1 worm cellular context compared by ENCODE assay signal in the genomic region with DNA sequence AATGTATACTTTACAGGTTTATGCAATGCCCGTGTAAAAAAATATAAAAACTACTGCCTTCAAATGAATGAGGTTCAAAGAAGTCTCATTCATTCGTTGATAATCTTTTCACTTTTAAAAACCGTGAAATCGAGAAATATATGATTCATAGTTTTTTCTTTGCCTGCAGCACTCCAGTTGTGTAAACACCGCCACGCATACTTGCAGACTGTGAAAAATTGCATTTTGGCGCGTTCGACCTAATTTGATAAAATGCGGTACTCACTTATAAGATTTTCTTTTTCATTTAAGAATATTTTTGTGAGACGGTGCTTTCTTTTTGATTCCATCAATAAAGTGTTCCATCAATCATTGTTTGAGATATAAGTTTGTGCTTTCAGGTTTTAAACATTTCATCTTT.
TF ChIP-seq lines count a peak whose summit lies in the region.

No protein-coding gene starts in this region.

TF ChIP-seq in whole organism, L1 larva, 84 proteins besides CTCF, POLR2A, EP300 and RAD21 (continued from another document):
- TF ChIP-seq lin-14 (GFP tag; optimal IDR thresholded peaks at IDR 0.05; lab: Kevin White, UChicago) (no peak), nhr-28 (tag; optimal IDR thresholded peaks at IDR 0.05; lab: Kevin White, UChicago) (no peak), fos-1 (tag; optimal IDR thresholded peaks at IDR 0.05; lab: Kevin White, UChicago) (no peak), dsc-1 (tag; optimal IDR thresholded peaks at IDR 0.05; lab: Kevin White, UChicago) (peak; percentile 29), fkh-10 (GFP tag; optimal IDR thresholded peaks at IDR 0.05; lab: Kevin White, UChicago) (no peak), ceh-63 (GFP tag; optimal IDR thresholded peaks at IDR 0.05; lab: Kevin White, UChicago) (no peak), elt-2 (tag; optimal IDR thresholded peaks at IDR 0.05; lab: Kevin White, UChicago) (no peak), nhr-237 (tag; optimal IDR thresholded peaks at IDR 0.05; lab: Kevin White, UChicago) (no peak), vab-15 (tag; optimal IDR thresholded peaks at IDR 0.05; lab: Kevin White, UChicago) (no peak), aha-1 (tag; optimal IDR thresholded peaks at IDR 0.05; lab: Kevin White, UChicago) (no peak), grh-1 (GFP tag; IDR thresholded peaks at IDR 0.05; lab: Robert Waterston, UW) (no peak), C04F5.9 (tag; optimal IDR thresholded peaks at IDR 0.05; lab: Kevin White, UChicago) (no peak), nhr-12 (tag; optimal IDR thresholded peaks at IDR 0.05; lab: Kevin White, UChicago) (no peak), blmp-1 (tag; optimal IDR thresholded peaks at IDR 0.05; lab: Kevin White, UChicago) (peak; percentile 77), fkh-8 (tag; optimal IDR thresholded peaks at IDR 0.05; lab: Kevin White, UChicago) (no peak), Y116A8C.19 (tag; optimal IDR thresholded peaks at IDR 0.05; lab: Kevin White, UChicago; ENCODE audit: borderline replicate concordance) (no peak), isw-1 (GFP tag; IDR thresholded peaks at IDR 0.05; lab: Robert Waterston, UW) (no peak), ets-5 (GFP tag; IDR thresholded peaks at IDR 0.05; lab: Robert Waterston, UW) (no peak), nhr-85 (tag; lab: Kevin White, UChicago) (peak; percentile 61), skn-1 (tag; optimal IDR thresholded peaks at IDR 0.05; lab: Kevin White, UChicago) (no peak), dpl-1 (GFP tag; optimal IDR thresholded peaks at IDR 0.05; lab: Kevin White, UChicago) (peak; percentile 21 to 70 (median 69)), hlh-4 (tag; optimal IDR thresholded peaks at IDR 0.05; lab: Kevin White, UChicago) (no peak), nhr-90 (tag; optimal IDR thresholded peaks at IDR 0.05; lab: Kevin White, UChicago; ENCODE audit: poor library complexity) (peak; percentile 16), ztf-4 (tag; optimal IDR thresholded peaks at IDR 0.05; lab: Kevin White, UChicago) (no peak), nhr-71 (tag; optimal IDR thresholded peaks at IDR 0.05; lab: Kevin White, UChicago) (peak; percentile 44), jun-1 (tag; optimal IDR thresholded peaks at IDR 0.05; lab: Kevin White, UChicago) (no peak), pag-3 (tag; optimal IDR thresholded peaks at IDR 0.05; lab: Kevin White, UChicago; ENCODE audit: borderline replicate concordance, insufficient read depth) (no peak)
